Worm (Caenorhabditis elegans) whole organism, L4/young adult: ENCODE measurements around the gene cox-16.
A peak's percentile ranks its signal among the peaks of the same experiment; 100 is the strongest.

Experiments
- W03F9.2 ChIP-seq: fragments of 150-350 bp; optimal IDR thresholded peaks from 2 replicates; lab custom pipeline; 2014; ENCODE audit warnings: missing biosample characterization, missing genetic modification characterization
- dao-5 ChIP-seq: sonication (generic microtip); optimal IDR thresholded peaks from 2 replicates; lab custom pipeline; 2016; ENCODE audit warnings: missing genotype, missing genetic modification characterization, moderate library complexity, missing compliant biosample characterization
- him-1 ChIP-seq: sonication (generic microtip); optimal IDR thresholded peaks from 2 replicates; lab custom pipeline; 2016; ENCODE audit warnings: missing genotype, missing genetic modification reagents, missing genetic modification characterization, missing compliant biosample characterization

The cox-16 gene

DNA sequence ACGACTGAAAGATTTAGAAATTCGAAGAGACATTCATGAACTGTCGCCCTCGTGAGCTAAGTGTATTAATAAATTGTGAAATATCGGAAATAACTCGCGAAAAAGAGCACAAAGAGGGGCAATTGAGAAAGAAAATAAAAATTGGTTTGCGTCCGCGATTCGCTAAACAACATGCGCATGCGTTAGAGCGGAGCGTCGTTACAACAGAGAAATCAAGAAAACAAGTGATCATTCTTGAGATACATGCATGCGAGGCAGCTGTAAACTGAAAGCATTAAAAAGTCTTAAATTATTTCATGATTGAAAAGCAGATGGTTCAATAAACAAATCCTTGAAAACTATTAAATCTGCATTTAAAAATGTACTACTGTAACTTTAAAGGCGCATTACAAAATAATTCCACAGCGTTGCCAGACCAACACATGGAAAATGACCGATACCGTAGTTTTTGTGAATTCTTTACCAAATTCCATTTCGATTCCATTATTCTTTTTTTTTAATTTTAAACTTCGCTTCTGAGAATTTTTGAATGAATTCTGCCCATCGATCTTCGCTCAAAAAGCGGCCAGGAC is at the start of gene cox-16, which contains the start of gene syp-2:
TSS of gene cox-16 (minus strand) at position 4 of the 572 bp plus-strand sequence.
TSS of gene syp-2 (plus strand) at position 248 of the 572 bp plus-strand sequence.
- TF ChIP-seq dao-5 (tag; lab: Kevin White, UChicago) (no peak), him-1 (tag; lab: Kevin White, UChicago) (no peak), W03F9.2 (tag; lab: Kevin White, UChicago) (peak; percentile 35)

DNA sequence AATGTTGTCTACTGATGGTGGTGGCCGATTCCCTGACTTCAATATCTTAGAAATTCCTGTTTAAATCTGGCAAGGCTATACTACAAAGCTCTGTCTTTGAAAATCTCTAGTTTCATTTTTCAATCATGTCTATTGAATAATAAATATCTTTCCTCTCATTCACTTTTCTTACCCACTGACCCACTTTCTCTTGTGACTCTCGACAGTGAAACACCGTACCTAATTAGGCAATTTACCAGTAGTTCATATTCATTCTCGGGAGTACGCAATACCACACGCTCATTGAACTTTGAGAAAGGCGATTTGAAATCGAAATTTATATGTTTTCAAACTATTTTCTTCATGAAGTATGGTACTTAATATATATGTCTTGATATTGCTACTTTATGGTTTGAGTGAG is 48.8 kb upstream of the cox-16 start, which contains the start of gene CD4.11:
TSS of gene CD4.11 (plus strand) at position 301 of the 400 bp plus-strand sequence.
- TF ChIP-seq W03F9.2 (tag; lab: Kevin White, UChicago): no peak
- no peak for TF ChIP-seq him-1 (tag; lab: Kevin White, UChicago)
- no peak for TF ChIP-seq dao-5 (tag; lab: Kevin White, UChicago)

ce11 chrV:5584293-5584776 is 48.3 kb upstream of the cox-16 start, which contains the start of gene pas-6:
pas-6 (minus strand) TSS chrV:5584343.
- TF ChIP-seq dao-5 (tag; lab: Kevin White, UChicago): no peak
- TF ChIP-seq W03F9.2 (tag; lab: Kevin White, UChicago): peak; percentile 10
- no peak for TF ChIP-seq him-1 (tag; lab: Kevin White, UChicago)

DNA sequence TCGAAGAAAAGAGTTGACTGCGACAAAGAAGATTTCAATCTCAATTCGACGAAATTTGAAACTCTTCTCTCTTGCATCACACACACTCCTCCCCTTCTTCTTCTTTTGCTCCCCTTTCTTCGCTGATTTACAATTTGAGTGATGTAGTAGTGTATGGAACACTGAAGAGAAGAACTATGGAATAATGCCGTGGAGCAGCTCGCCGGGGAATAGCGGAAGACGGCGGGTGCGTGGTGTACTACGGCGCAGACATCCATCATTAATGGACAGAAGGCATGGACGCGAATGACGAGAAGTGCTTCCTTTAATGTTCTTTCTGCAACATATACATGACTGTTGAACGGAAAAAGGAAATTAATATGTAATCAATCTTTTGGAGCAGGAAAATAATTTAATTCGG is 46.8 kb upstream of the cox-16 start:
- TF ChIP-seq dao-5 (tag; lab: Kevin White, UChicago): no peak
- no peak for TF ChIP-seq W03F9.2 (tag; lab: Kevin White, UChicago)
- TF ChIP-seq him-1 (tag; lab: Kevin White, UChicago): no peak

ce11 chrV:5582308-5582707 is 46.3 kb upstream of the cox-16 start:
- no peak for TF ChIP-seq him-1 (tag; lab: Kevin White, UChicago)
- TF ChIP-seq W03F9.2 (tag; lab: Kevin White, UChicago): no peak
- TF ChIP-seq dao-5 (tag; lab: Kevin White, UChicago): no peak

- TF ChIP-seq him-1 (tag; lab: Kevin White, UChicago) (no peak), W03F9.2 (tag; lab: Kevin White, UChicago) (no peak), dao-5 (tag; lab: Kevin White, UChicago) (no peak)
Observed at ce11 chrV:5581312-5581711, 45.3 kb upstream of the cox-16 start, which contains the start of gene klc-2. klc-2 (minus strand) TSS chrV:5581412.

DNA sequence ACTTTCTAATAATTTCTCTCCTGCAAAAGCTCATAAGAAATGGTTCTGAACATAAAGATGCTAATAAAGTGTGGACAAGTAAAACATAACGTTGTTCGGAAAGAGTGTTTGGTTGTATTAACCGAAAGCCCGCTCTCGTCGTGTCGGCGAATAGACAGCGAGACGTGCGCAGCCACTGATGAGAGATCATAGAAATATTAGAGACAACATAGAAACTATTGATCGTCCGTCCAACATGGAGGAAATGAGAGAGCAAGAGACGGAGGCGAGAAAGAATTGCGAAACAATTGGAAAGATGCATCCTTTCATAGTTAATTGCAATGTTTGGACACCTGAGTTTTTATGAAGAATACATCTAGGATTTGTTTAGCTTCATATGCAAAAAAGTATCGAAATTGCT is 44.5 kb upstream of the cox-16 start:
- no peak for TF ChIP-seq dao-5 (tag; lab: Kevin White, UChicago)
- TF ChIP-seq him-1 (tag; lab: Kevin White, UChicago): no peak
- no peak for TF ChIP-seq W03F9.2 (tag; lab: Kevin White, UChicago)

DNA sequence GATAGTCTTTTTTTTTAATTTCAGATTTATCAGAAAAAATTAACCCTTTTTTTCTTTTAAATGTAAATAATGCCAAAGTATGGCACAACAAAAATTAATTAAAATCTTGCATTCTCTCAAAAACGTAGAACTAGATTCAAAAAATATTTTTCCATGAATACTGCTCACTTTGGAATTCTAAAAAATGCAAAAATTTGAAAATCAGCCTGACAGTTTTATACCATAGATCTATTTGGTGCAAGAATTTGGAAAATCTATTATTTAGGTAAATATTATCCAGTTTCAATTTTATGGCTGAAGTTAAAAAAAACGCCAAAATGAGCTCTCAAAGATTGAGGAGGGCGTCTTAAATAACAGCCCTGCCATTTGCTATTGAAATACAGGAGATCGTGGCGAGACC is 43.6 kb upstream of the cox-16 start:
- TF ChIP-seq him-1 (tag; lab: Kevin White, UChicago) (no peak), W03F9.2 (tag; lab: Kevin White, UChicago) (no peak), dao-5 (tag; lab: Kevin White, UChicago) (no peak)

ce11 chrV:5576008-5576407 is 40.0 kb upstream of the cox-16 start:
- TF ChIP-seq dao-5 (tag; lab: Kevin White, UChicago) (no peak), him-1 (tag; lab: Kevin White, UChicago) (peak; percentile 27), W03F9.2 (tag; lab: Kevin White, UChicago) (peak; percentile 54)

DNA sequence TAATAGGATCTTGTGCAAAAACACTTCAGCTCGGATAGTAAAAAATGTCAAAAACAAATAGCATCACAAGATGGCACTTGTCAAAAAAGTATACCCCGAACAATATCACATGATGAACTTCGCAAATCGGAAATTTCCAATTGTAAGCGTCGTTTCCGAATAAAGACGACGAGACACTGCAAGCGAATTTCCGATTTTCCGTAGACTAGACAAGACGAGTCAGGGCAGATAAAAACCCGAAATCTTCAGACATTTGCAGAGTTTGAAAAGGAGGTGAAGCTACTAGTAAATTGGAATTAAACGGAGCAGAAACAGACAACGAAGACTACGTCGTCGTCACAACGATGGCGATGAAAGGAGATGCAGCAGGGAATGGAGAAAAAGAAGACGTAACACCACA is 35.6 kb upstream of the cox-16 start:
- TF ChIP-seq him-1 (tag; lab: Kevin White, UChicago) (no peak), dao-5 (tag; lab: Kevin White, UChicago) (no peak), W03F9.2 (tag; lab: Kevin White, UChicago) (no peak)

DNA sequence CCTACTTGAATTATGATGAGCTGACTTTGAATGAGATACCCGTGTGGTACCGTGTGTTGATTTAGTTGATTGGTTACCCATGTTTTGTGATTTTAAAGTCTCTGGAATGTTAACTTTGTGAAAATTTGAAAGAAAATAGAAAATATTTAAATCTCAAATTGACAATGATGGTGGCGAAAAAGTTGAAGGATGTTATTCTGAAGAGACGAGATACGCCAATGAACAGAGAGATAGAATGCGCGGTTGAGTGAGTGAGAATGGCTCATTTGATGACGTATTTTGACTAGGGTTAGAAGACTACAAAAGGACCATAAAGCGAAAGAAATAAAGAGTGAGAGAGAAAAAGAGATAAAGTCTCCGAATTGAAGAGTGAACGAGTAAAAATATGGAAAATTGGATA is 34.4 kb upstream of the cox-16 start, which contains the start of gene glb-6:
TSS of gene glb-6 (minus strand) at position 101 of the 400 bp plus-strand sequence.
- no peak for TF ChIP-seq W03F9.2 (tag; lab: Kevin White, UChicago)
- no peak for TF ChIP-seq him-1 (tag; lab: Kevin White, UChicago)
- no peak for TF ChIP-seq dao-5 (tag; lab: Kevin White, UChicago)

ce11 chrV:5567119-5567518 is 31.1 kb upstream of the cox-16 start, which contains the start of gene C18C4.7:
C18C4.7 (minus strand) TSS chrV:5567219.
- TF ChIP-seq W03F9.2 (tag; lab: Kevin White, UChicago) (no peak), dao-5 (tag; lab: Kevin White, UChicago) (no peak), him-1 (tag; lab: Kevin White, UChicago) (no peak)

DNA sequence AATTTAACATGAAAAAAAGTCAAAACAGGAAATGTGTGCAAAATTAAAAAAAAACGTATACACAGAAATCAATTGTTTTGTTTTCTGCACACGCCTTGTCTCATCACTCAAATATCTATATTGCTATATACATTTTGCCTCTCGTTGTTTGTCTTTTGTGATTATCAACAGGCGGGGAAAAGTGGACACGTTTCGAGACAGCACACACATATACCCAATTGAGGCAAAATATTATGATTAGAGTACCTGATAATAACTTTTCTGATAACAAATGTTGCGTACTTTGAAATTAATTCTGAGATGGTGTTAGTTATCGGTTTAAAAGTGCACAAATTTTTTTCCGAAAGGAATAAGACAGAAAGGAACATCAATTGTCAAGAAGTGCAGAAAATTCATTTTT is 23.8 kb upstream of the cox-16 start:
- TF ChIP-seq dao-5 (tag; lab: Kevin White, UChicago) (no peak), him-1 (tag; lab: Kevin White, UChicago) (no peak), W03F9.2 (tag; lab: Kevin White, UChicago) (no peak)

- TF ChIP-seq dao-5 (tag; lab: Kevin White, UChicago): no peak
- no peak for TF ChIP-seq W03F9.2 (tag; lab: Kevin White, UChicago)
- TF ChIP-seq him-1 (tag; lab: Kevin White, UChicago): no peak
Observed at ce11 chrV:5558590-5558989, 22.5 kb upstream of the cox-16 start, which contains the start of gene glb-5. glb-5 (plus strand) TSS chrV:5558890.
